Worm (Caenorhabditis elegans) whole organism, mixed stage, embryonic: ENCODE data around the gene F55F3.4.

Source experiments
- ces-1 ChIP-seq: fragments of 150-350 bp; optimal IDR thresholded peaks from 2 replicates; lab custom pipeline; 2014; ENCODE audit warnings: missing biosample characterization, missing genetic modification reagents, missing genetic modification characterization
- drap-1 ChIP-seq: fragments of 200-800 bp; sonication (Bioruptor generic); optimal IDR thresholded peaks from 3 replicates; lab custom pipeline; 2018; ENCODE audit warnings: mild to moderate bottlenecking, missing genetic modification characterization, missing compliant biosample characterization
- elt-1 ChIP-seq: sonication (generic microtip); optimal IDR thresholded peaks from 2 replicates; lab custom pipeline; 2017; ENCODE audit warnings: missing genetic modification characterization, mild to moderate bottlenecking, missing compliant biosample characterization, antibody characterized with exemption, moderate library complexity, borderline replicate concordance; ENCODE audit not compliant: insufficient read depth
- lin-13 ChIP-seq: fragments of 150-350 bp; optimal IDR thresholded peaks from 2 replicates; lab custom pipeline; 2014; ENCODE audit warnings: missing biosample characterization, missing genetic modification characterization
- mab-5 ChIP-seq: fragments of 150-350 bp; optimal IDR thresholded peaks from 2 replicates; lab custom pipeline; 2014; ENCODE audit warnings: missing biosample characterization, missing genetic modification characterization
- mep-1 ChIP-seq: fragments of 150-350 bp; optimal IDR thresholded peaks from 2 replicates; lab custom pipeline; 2017; ENCODE audit warnings: missing biosample characterization, missing genetic modification reagents, missing genetic modification characterization, inconsistent platforms
- nhr-12 ChIP-seq: fragments of 150-350 bp; optimal IDR thresholded peaks from 2 replicates; lab custom pipeline; 2014; ENCODE audit warnings: missing biosample characterization, missing genetic modification characterization
- nhr-2 ChIP-seq: fragments of 150-350 bp; optimal IDR thresholded peaks from 2 replicates; lab custom pipeline; 2014; ENCODE audit warnings: missing biosample characterization, missing genetic modification characterization
- nhr-237 ChIP-seq: fragments of 150-350 bp; optimal IDR thresholded peaks from 2 replicates; lab custom pipeline; 2014; ENCODE audit warnings: missing biosample characterization, missing genetic modification characterization
- pha-4 ChIP-seq: fragments of 150-350 bp; optimal IDR thresholded peaks from 2 replicates; lab custom pipeline; 2018; ENCODE audit warnings: missing biosample characterization, missing genetic modification reagents, missing genetic modification characterization
- unc-39 ChIP-seq: fragments of 150-350 bp; optimal IDR thresholded peaks from 2 replicates; lab custom pipeline; 2014; ENCODE audit warnings: missing biosample characterization, missing genetic modification characterization
- unc-62 ChIP-seq: fragments of 150-350 bp; optimal IDR thresholded peaks from 2 replicates; lab custom pipeline; 2014; ENCODE audit warnings: missing biosample characterization, missing genetic modification reagents, missing genetic modification characterization
- ztf-11 ChIP-seq: fragments of 150-350 bp; optimal IDR thresholded peaks from 2 replicates; lab custom pipeline; 2014; ENCODE audit warnings: missing biosample characterization, missing genetic modification characterization

DNA sequence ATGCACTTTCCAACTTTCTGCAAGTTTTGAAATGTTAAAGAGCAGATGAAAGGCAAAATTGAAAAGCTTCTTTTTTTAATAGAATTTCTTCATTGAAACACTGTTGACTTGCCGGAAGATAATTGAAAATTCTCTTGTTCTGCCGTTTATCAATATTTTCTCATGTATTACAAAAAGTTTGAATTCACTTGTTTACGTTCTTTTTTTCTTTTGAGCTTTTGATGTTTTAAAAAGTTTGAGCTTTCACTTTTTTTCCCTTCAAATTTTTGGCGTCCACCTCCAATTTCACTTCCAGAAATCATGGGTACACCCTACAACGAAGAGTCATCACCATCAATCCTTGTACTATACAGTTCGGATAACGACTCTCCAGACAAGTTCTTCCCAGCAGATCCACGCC, 48.8 kb downstream of the F55F3.4 start, which contains the start of gene F19D8.2:
- TF ChIP-seq pha-4 (tag; lab: Kevin White, UChicago): no peak
- TF ChIP-seq ces-1 (GFP tag; lab: Kevin White, UChicago): no peak
- no peak for TF ChIP-seq nhr-237
- no peak for TF ChIP-seq drap-1 (GFP tag; lab: Kevin White, UChicago)
- no peak for TF ChIP-seq ztf-11
- no peak for TF ChIP-seq nhr-12
- TF ChIP-seq lin-13 (tag; lab: Kevin White, UChicago): no peak
- no peak for TF ChIP-seq mab-5
- no peak for TF ChIP-seq nhr-2
- no peak for TF ChIP-seq unc-62 (GFP tag; lab: Kevin White, UChicago)
- TF ChIP-seq mep-1: no peak
- TF ChIP-seq unc-39 (tag; lab: Kevin White, UChicago): no peak
- no peak for TF ChIP-seq elt-1
